Worm (Caenorhabditis elegans): ENCODE measurements around the gene mans-3.

mans-3 gene

ce11 chrX:5214790-5215189 is 49.6 kb downstream of the mans-3 start:
- 0 out of 2 replicates have a peak, but pooled peaks have one; percentile 14 for TF ChIP-seq mab-9 (GFP tag; IDR thresholded peaks at IDR 0.05)
- TF ChIP-seq efl-1 (optimal IDR thresholded peaks at IDR 0.05) = no peak
- TF ChIP-seq efl-1 (GFP tag; optimal IDR thresholded peaks at IDR 0.05 in 1 of 2) = peak in 1 of 2 experiments; percentile 17
- no peak for TF ChIP-seq nhr-20 (tag; optimal IDR thresholded peaks at IDR 0.05)

- no peak for TF ChIP-seq nhr-77 (tag; optimal IDR thresholded peaks at IDR 0.05)
- TF ChIP-seq aha-1 (tag; optimal IDR thresholded peaks at IDR 0.05) = no peak
- no peak for TF ChIP-seq ceh-63 (GFP tag; optimal IDR thresholded peaks at IDR 0.05)
- TF ChIP-seq dsc-1 (tag; optimal IDR thresholded peaks at IDR 0.05) = no peak
- no peak for TF ChIP-seq zip-4 (GFP tag; optimal IDR thresholded peaks at IDR 0.05)
- TF ChIP-seq aly-2 (tag; optimal IDR thresholded peaks at IDR 0.05) = no peak
- TF ChIP-seq zag-1 (tag; optimal IDR thresholded peaks at IDR 0.05) = no peak
Observed at ce11 chrX:5216063-5216462, 50.9 kb downstream of the mans-3 start, which contains the start of gene hrpa-2. Gene hrpa-2, plus strand, starts transcription at chrX:5216363.

ce11 chrX:5218323-5218722 is 53.1 kb downstream of the mans-3 start:
- TF ChIP-seq snu-23 (GFP tag; optimal IDR thresholded peaks at IDR 0.05) = no peak
- TF ChIP-seq lsy-2 (tag; optimal IDR thresholded peaks at IDR 0.05) = no peak
- TF ChIP-seq F16B12.6 (tag; optimal IDR thresholded peaks at IDR 0.05) = no peak
- no peak for TF ChIP-seq efl-1 (optimal IDR thresholded peaks at IDR 0.05)
- TF ChIP-seq efl-1 (GFP tag; optimal IDR thresholded peaks at IDR 0.05 in 1 of 2) = peak in 1 of 2 experiments; percentile 66
- no peak for TF ChIP-seq elt-3 (tag; optimal IDR thresholded peaks at IDR 0.05)

All from whole organism, L1 larva.